Fruit fly (Drosophila melanogaster) whole organism, embryonic: ENCODE measurements around the gene ImpE3.

Experiments used
- Atf6 ChIP-seq: fragments of 200-800 bp; sonication (Bioruptor generic); IDR thresholded peaks from 2 replicates; pipeline ENCODE4 v1.3.6; 2022; ENCODE audit warnings: missing biosample characterization, missing genetic modification characterization
- Bteb2 ChIP-seq: fragments of 200-800 bp; sonication (Bioruptor generic); optimal IDR thresholded peaks from 2 replicates; lab custom pipeline; 2016; ENCODE audit warnings: missing biosample characterization, missing genetic modification characterization
- CG10543 ChIP-seq: fragments of 200-800 bp; sonication (Bioruptor generic); optimal IDR thresholded peaks from 3 replicates; lab custom pipeline; 2017; ENCODE audit warnings: missing biosample characterization, mild to moderate bottlenecking, missing genetic modification characterization, moderate library complexity
- CG11456 ChIP-seq: fragments of 200-800 bp; sonication (Bioruptor generic); IDR thresholded peaks from 3 replicates; pipeline ENCODE4 v1.3.6; 2022; ENCODE audit warnings: missing biosample characterization, missing genetic modification characterization
- CG13123 ChIP-seq: fragments of 200-800 bp; sonication (Bioruptor generic); optimal IDR thresholded peaks from 2 replicates; lab custom pipeline; 2016; ENCODE audit warnings: missing biosample characterization, missing genetic modification characterization
- CG14667 ChIP-seq: fragments of 200-800 bp; sonication (Bioruptor generic); IDR thresholded peaks from 2 replicates; pipeline ENCODE4 v1.3.6; 2022; ENCODE audit warnings: missing biosample characterization, missing genetic modification characterization
- CG16779 ChIP-seq: fragments of 200-800 bp; sonication (Bioruptor generic); IDR thresholded peaks from 2 replicates; pipeline ENCODE4 v1.3.6; 2022; ENCODE audit warnings: missing biosample characterization, missing genetic modification characterization
- CG16863 ChIP-seq: fragments of 200-800 bp; sonication (Bioruptor generic); optimal IDR thresholded peaks from 3 replicates; lab custom pipeline; 2016; ENCODE audit warnings: missing biosample characterization, missing genetic modification characterization
- CG17361 ChIP-seq: fragments of 200-800 bp; sonication (Bioruptor generic); IDR thresholded peaks from 3 replicates; pipeline ENCODE4 v1.3.6; 2022; ENCODE audit warnings: missing biosample characterization, missing genetic modification characterization
- CG1792 ChIP-seq: fragments of 200-800 bp; sonication (Bioruptor generic); optimal IDR thresholded peaks from 2 replicates; lab custom pipeline; 2016; ENCODE audit warnings: missing biosample characterization, missing genetic modification characterization
- CG18011 ChIP-seq: fragments of 200-800 bp; sonication (Bioruptor generic); optimal IDR thresholded peaks from 2 replicates; lab custom pipeline; 2017; ENCODE audit warnings: missing biosample characterization, missing genetic modification characterization, mild to moderate bottlenecking, moderate library complexity, missing genotype
- CG30020 ChIP-seq: fragments of 200-800 bp; optimal IDR thresholded peaks from 2 replicates; lab custom pipeline; 2019; ENCODE audit warnings: missing biosample characterization, mild to moderate bottlenecking, missing genetic modification characterization, moderate library complexity
- CG32532 ChIP-seq: fragments of 200-800 bp; sonication (Bioruptor generic); IDR thresholded peaks from 2 replicates; pipeline ENCODE4 v1.3.6; 2022; ENCODE audit warnings: missing biosample characterization, missing genetic modification characterization
- CG3281 ChIP-seq: fragments of 200-800 bp; sonication (Bioruptor generic); optimal IDR thresholded peaks from 3 replicates; lab custom pipeline; 2017; ENCODE audit warnings: missing biosample characterization, mild to moderate bottlenecking, missing genetic modification characterization
- CG6654 ChIP-seq: fragments of 200-800 bp; sonication (Bioruptor generic); optimal IDR thresholded peaks from 2 replicates; lab custom pipeline; 2017; ENCODE audit warnings: missing biosample characterization, mild to moderate bottlenecking, missing genetic modification characterization
- CG8478 ChIP-seq: fragments of >200 bp; optimal IDR thresholded peaks from 2 replicates; lab custom pipeline; 2018
- D ChIP-seq, 2 experiments: fragments of 200-800 bp in 1 of 2; fragments of >200 bp in 1 of 2; sonication (Bioruptor generic) in 1 of 2; optimal IDR thresholded peaks; 2 replicates in 1 of 2; 3 replicates in 1 of 2; lab custom pipeline; 2017; ENCODE audit warnings: mild to moderate bottlenecking in 1 of 2, missing biosample characterization in 1 of 2, missing genetic modification characterization in 1 of 2, missing genetic modification reagents in 1 of 2
- D19B ChIP-seq: fragments of 200-800 bp; sonication (Bioruptor generic); optimal IDR thresholded peaks from 2 replicates; lab custom pipeline; 2017; ENCODE audit warnings: missing biosample characterization, mild to moderate bottlenecking, missing genetic modification characterization
- HLH54F ChIP-seq: fragments of 200-800 bp; sonication (Bioruptor generic); optimal IDR thresholded peaks from 3 replicates; lab custom pipeline; 2016; ENCODE audit warnings: missing biosample characterization, missing genetic modification characterization
- Hr51 ChIP-seq, 2 experiments: fragments of 200-800 bp; sonication (Bioruptor generic); optimal IDR thresholded peaks; 2 replicates in 1 of 2; 3 replicates in 1 of 2; lab custom pipeline; 2016 to 2018; ENCODE audit warnings: missing biosample characterization in 2 of 2, missing genetic modification characterization in 2 of 2, mild to moderate bottlenecking in 1 of 2, moderate library complexity in 1 of 2
- Lpt ChIP-seq: fragments of >200 bp; optimal IDR thresholded peaks from 2 replicates; lab custom pipeline; 2018; ENCODE audit warnings: missing biosample characterization, missing genetic modification characterization
- Myb ChIP-seq: fragments of 200-800 bp; sonication (Bioruptor generic); optimal IDR thresholded peaks from 2 replicates; lab custom pipeline; 2016; ENCODE audit warnings: missing biosample characterization, missing genetic modification characterization
- Nf-YA ChIP-seq: fragments of 200-800 bp; sonication (Bioruptor generic); IDR thresholded peaks from 2 replicates; pipeline ENCODE4 v1.3.6; 2022; ENCODE audit warnings: missing biosample characterization, missing genetic modification characterization
- Oaz ChIP-seq: fragments of 200-800 bp; sonication (Bioruptor generic); IDR thresholded peaks from 2 replicates; pipeline ENCODE4 v1.3.6; 2022; ENCODE audit warnings: missing biosample characterization, missing genetic modification characterization
- Pdp1 ChIP-seq, 2 experiments: fragments of 200-800 bp; sonication (Bioruptor generic); optimal IDR thresholded peaks; 3 replicates each; lab custom pipeline; 2016; ENCODE audit warnings: missing biosample characterization in 2 of 2, missing genetic modification characterization in 2 of 2, mild to moderate bottlenecking in 1 of 2, moderate library complexity in 1 of 2
- cas ChIP-seq: fragments of 200-800 bp; sonication (Bioruptor generic); IDR thresholded peaks from 2 replicates; pipeline ENCODE4 v1.3.6; 2022; ENCODE audit warnings: missing biosample characterization, missing genetic modification characterization
- crol ChIP-seq: fragments of 200-800 bp; sonication (Bioruptor generic); IDR thresholded peaks from 2 replicates; pipeline ENCODE4 v1.3.6; 2022; ENCODE audit warnings: missing biosample characterization, missing genetic modification characterization
- crp ChIP-seq, 2 experiments: fragments of 200-800 bp; sonication (Bioruptor generic); optimal IDR thresholded peaks; 2 replicates in 1 of 2; 3 replicates in 1 of 2; lab custom pipeline; 2017; ENCODE audit warnings: missing biosample characterization in 2 of 2, missing genetic modification characterization in 2 of 2, mild to moderate bottlenecking in 1 of 2, moderate library complexity in 1 of 2
- da ChIP-seq: fragments of 200-800 bp; sonication (Bioruptor generic); optimal IDR thresholded peaks from 2 replicates; lab custom pipeline; 2016; ENCODE audit warnings: missing biosample characterization, missing genetic modification characterization
- dimm ChIP-seq: fragments of 200-800 bp; sonication (Bioruptor generic); IDR thresholded peaks from 2 replicates; pipeline ENCODE4 v1.3.6; 2022; ENCODE audit warnings: missing biosample characterization, missing genetic modification characterization
- dpn ChIP-seq, 2 experiments: fragments of 200-800 bp; sonication (Bioruptor generic); optimal IDR thresholded peaks; 3 replicates each; lab custom pipeline; 2016; ENCODE audit warnings: missing biosample characterization in 2 of 2, missing genetic modification characterization in 2 of 2
- emc ChIP-seq: fragments of 200-800 bp; sonication (Bioruptor generic); optimal IDR thresholded peaks from 2 replicates; lab custom pipeline; 2016; ENCODE audit warnings: missing biosample characterization, missing genetic modification characterization
- jing ChIP-seq: fragments of 200-800 bp; sonication (Bioruptor generic); optimal IDR thresholded peaks from 2 replicates; lab custom pipeline; 2018; ENCODE audit warnings: missing biosample characterization, mild to moderate bottlenecking, missing genetic modification characterization
- jumu ChIP-seq: fragments of 200-800 bp; sonication (Bioruptor generic); optimal IDR thresholded peaks from 3 replicates; lab custom pipeline; 2016; ENCODE audit warnings: missing biosample characterization, missing genetic modification characterization
- mld ChIP-seq: fragments of 200-800 bp; sonication (Bioruptor generic); IDR thresholded peaks from 3 replicates; pipeline ENCODE4 v1.3.6; 2022; ENCODE audit warnings: missing biosample characterization, missing genetic modification characterization; ENCODE audit not compliant: partially characterized antibody
- nau ChIP-seq: fragments of 200-800 bp; sonication (Bioruptor generic); optimal IDR thresholded peaks from 3 replicates; lab custom pipeline; 2017; ENCODE audit warnings: missing biosample characterization, mild to moderate bottlenecking, missing genetic modification characterization, missing genetic modification reagents
- nmo ChIP-seq: fragments of 200-800 bp; sonication (Bioruptor generic); optimal IDR thresholded peaks from 2 replicates; lab custom pipeline; 2018; ENCODE audit warnings: missing biosample characterization, mild to moderate bottlenecking, missing genetic modification characterization, moderate library complexity
- pan ChIP-seq, 4 experiments: fragments of >200 bp in 3 of 4; fragments of 200-800 bp in 1 of 4; sonication (Bioruptor generic) in 1 of 4; optimal IDR thresholded peaks in 3 of 4; IDR thresholded peaks in 1 of 4; 2 replicates each; pipeline versions ENCODE4 v1.3.6 to Lab custom; 2017 to 2022; ENCODE audit warnings: missing biosample characterization in 2 of 4, missing genetic modification characterization in 2 of 4, mixed read lengths in 1 of 4
- phol ChIP-seq: fragments of 200-800 bp; sonication (Bioruptor generic); optimal IDR thresholded peaks from 3 replicates; lab custom pipeline; 2018; ENCODE audit warnings: missing biosample characterization, mild to moderate bottlenecking, missing genetic modification characterization, moderate library complexity
- pros ChIP-seq: fragments of 200-800 bp; sonication (Bioruptor generic); optimal IDR thresholded peaks from 3 replicates; lab custom pipeline; 2019; ENCODE audit warnings: missing biosample characterization, mild to moderate bottlenecking, missing genetic modification characterization, moderate library complexity
- repo ChIP-seq: fragments of 200-800 bp; sonication (Bioruptor generic); optimal IDR thresholded peaks from 2 replicates; lab custom pipeline; 2016; ENCODE audit warnings: missing biosample characterization, missing genetic modification characterization
- sd ChIP-seq: fragments of 200-800 bp; sonication (Bioruptor generic); optimal IDR thresholded peaks from 3 replicates; lab custom pipeline; 2018; ENCODE audit warnings: missing biosample characterization, mild to moderate bottlenecking, missing genetic modification characterization, moderate library complexity
- stc ChIP-seq: fragments of 200-800 bp; sonication (Bioruptor generic); IDR thresholded peaks from 2 replicates; pipeline ENCODE4 v1.3.6; 2022; ENCODE audit warnings: missing biosample characterization, missing genetic modification characterization
- stwl ChIP-seq: fragments of 200-800 bp; sonication (Bioruptor generic); optimal IDR thresholded peaks from 3 replicates; lab custom pipeline; 2018; ENCODE audit warnings: missing biosample characterization, mild to moderate bottlenecking, missing genetic modification characterization, moderate library complexity
- unpg ChIP-seq: fragments of 200-800 bp; sonication (Bioruptor generic); optimal IDR thresholded peaks from 3 replicates; lab custom pipeline; 2018; ENCODE audit warnings: missing biosample characterization, mild to moderate bottlenecking, missing genetic modification characterization, moderate library complexity
- wdn ChIP-seq: fragments of 200-800 bp; sonication (Bioruptor generic); IDR thresholded peaks from 2 replicates; pipeline ENCODE4 v1.3.6; 2022; ENCODE audit warnings: missing biosample characterization, missing genetic modification characterization
- zfh2 ChIP-seq: fragments of 200-800 bp; sonication (Bioruptor generic); optimal IDR thresholded peaks from 2 replicates; lab custom pipeline; 2016; ENCODE audit warnings: missing biosample characterization, missing genetic modification characterization

ImpE3 gene

DNA sequence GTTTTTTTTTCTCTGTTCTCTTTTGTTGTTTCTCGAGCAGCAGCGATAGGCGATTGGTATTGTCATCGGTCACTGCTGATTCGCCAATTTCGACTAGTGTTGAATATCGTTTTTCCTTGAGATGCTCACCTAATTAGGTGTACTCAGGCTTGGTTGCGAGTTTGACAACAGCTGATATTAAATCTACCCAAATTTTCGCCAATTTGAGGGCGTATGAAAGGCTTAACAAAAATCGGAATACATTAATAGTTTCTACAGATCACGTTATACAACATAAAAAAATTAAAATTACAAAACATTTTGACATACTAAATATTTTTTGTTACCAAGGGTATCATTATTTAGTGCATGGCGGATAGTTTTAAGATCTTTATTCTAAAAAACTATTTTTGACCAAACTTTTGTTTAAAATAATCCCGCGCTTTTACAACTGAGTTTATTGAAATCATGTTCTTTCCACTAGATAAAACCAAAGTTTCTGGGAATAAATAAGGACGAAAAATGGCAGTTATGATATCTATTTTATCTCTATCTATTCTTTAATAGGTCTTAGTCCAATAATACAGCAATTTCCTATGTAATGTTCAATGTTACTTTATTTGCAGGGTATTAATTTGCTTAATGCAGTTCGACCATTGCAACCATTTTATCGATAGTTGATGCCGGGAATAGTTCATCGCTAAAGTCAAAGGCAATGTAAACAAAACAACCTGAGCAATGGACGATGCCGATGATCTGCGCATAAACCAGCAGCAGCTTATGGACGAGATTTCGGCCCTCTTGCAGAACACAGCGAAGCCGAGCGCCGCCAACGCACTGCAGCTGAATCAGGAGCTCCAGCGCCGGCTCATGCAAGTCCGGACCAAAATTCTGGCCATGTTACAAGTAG, 16.0 kb downstream of the ImpE3 start, which contains the start of the genes CG10435 and Pbp95 (continued):
- TF ChIP-seq nau (GFP tag; lab: Kevin White, UChicago) (no peak), CG1792 (GFP tag; lab: Kevin White, UChicago) (no peak), CG30020 (tag; lab: Kevin White, UChicago) (peak; percentile 50), CG3281 (GFP tag; lab: Kevin White, UChicago) (peak; percentile 49), jing (GFP tag; lab: Kevin White, UChicago) (no peak), Atf6 (GFP tag; lab: Robert Waterston, UW) (peak; percentile 37; the same call in 1 of the 2 replicates), CG13123 (no peak), wdn (no peak), phol (peak; percentile 33), zfh2 (GFP tag; lab: Kevin White, UChicago) (peak; percentile 68), stwl (tag; lab: Kevin White, UChicago) (peak; percentile 13), pros (GFP tag; lab: Kevin White, UChicago) (no peak), CG18011 (GFP tag; lab: Kevin White, UChicago) (peak; percentile 13), CG10543 (no peak), Hr51 (GFP tag; optimal IDR thresholded peaks at IDR 0.05; lab: Kevin White, UChicago) (peak in 1 of 2 experiments; percentile 38), unpg (GFP tag; lab: Kevin White, UChicago) (no peak), Myb (GFP tag; lab: Kevin White, UChicago) (peak; percentile 36), jumu (GFP tag; lab: Kevin White, UChicago) (no peak), CG14667 (GFP tag; lab: Robert Waterston, UW) (0 out of 2 replicates have a peak, but pooled peaks have one; percentile 26), stc (0 out of 2 replicates have a peak, but pooled peaks have one; percentile 38), Oaz (GFP tag; lab: Robert Waterston, UW) (peak; percentile 43), da (GFP tag; lab: Kevin White, UChicago) (no peak), D (optimal IDR thresholded peaks at IDR 0.05; lab: Kevin White, UChicago) (peak; percentile 80), D (GFP tag; optimal IDR thresholded peaks at IDR 0.05; lab: Kevin White, UChicago) (peak; percentile 28), HLH54F (GFP tag; lab: Kevin White, UChicago) (peak; percentile 66), CG11456 (GFP tag; lab: Robert Waterston, UW) (peak; percentile 66), mld (0 out of 3 replicates have a peak, but pooled peaks have one; percentile 51), emc (GFP tag; lab: Kevin White, UChicago) (no peak), Bteb2 (GFP tag; lab: Kevin White, UChicago) (no peak), CG6654 (GFP tag; lab: Kevin White, UChicago) (no peak), crol (no peak), CG16863 (peak; percentile 36), Lpt (GFP tag; lab: Kevin White, UChicago) (no peak), cas (GFP tag; lab: Robert Waterston, UW) (peak; percentile 61), Nf-YA (GFP tag; lab: Robert Waterston, UW) (peak; percentile 47; the same call in 1 of the 2 replicates), CG16779 (GFP tag; lab: Robert Waterston, UW) (no peak), CG8478 (lab: Kevin White, UChicago) (no peak), Pdp1 (GFP tag; optimal IDR thresholded peaks at IDR 0.05; lab: Kevin White, UChicago) (peak; percentile 67 to 68), sd (tag; lab: Kevin White, UChicago) (no peak), nmo (GFP tag; lab: Kevin White, UChicago) (peak; percentile 60), CG32532 (GFP tag; lab: Robert Waterston, UW) (peak; percentile 58), CG17361 (GFP tag; lab: Robert Waterston, UW) (no peak; the same call in 2 of the 3 replicates), dpn (GFP tag; optimal IDR thresholded peaks at IDR 0.05; lab: Kevin White, UChicago) (peak; percentile 43 to 48), pan (optimal IDR thresholded peaks at IDR 0.05; lab: Kevin White, UChicago) (no peak), pan (GFP tag; optimal IDR thresholded peaks at IDR 0.05 in 1 of 2, IDR thresholded peaks at IDR 0.05 in 1 of 2) (peak in 1 of 2 experiments; percentile 44), dimm (no peak), repo (GFP tag; lab: Kevin White, UChicago) (no peak), D19B (peak; percentile 96), crp (GFP tag; optimal IDR thresholded peaks at IDR 0.05; lab: Kevin White, UChicago) (peak; percentile 35 to 88)
